Fruit fly (Drosophila melanogaster): ENCODE data around the gene Eip74EF.

Gene Eip74EF

dm6 chr3L:17625014-17625413, 5.9 kb upstream of the Eip74EF start (continued):
- TF ChIP-seq Ssrp (tag; optimal IDR thresholded peaks at IDR 0.05) (no peak), inv (GFP tag; IDR thresholded peaks at IDR 0.05; ENCODE audit: partially characterized antibody) (no peak), CG10654 (GFP tag; optimal IDR thresholded peaks at IDR 0.05) (no peak), emc (GFP tag; optimal IDR thresholded peaks at IDR 0.05) (no peak), eyg (GFP tag; optimal IDR thresholded peaks at IDR 0.05) (no peak), CG13123 (GFP tag; optimal IDR thresholded peaks at IDR 0.05) (no peak), Ptx1 (GFP tag; IDR thresholded peaks at IDR 0.05) (no peak), scrt (GFP tag; optimal IDR thresholded peaks at IDR 0.05) (no peak), cg (GFP tag; optimal IDR thresholded peaks at IDR 0.05) (no peak), CG43689 (GFP tag; IDR thresholded peaks at IDR 0.05) (no peak), CG7786 (GFP tag; optimal IDR thresholded peaks at IDR 0.05) (no peak), CG14050 (GFP tag; IDR thresholded peaks at IDR 0.05) (no peak), Sry-δ (GFP tag; optimal IDR thresholded peaks at IDR 0.05) (no peak), Mrtf (GFP tag; IDR thresholded peaks at IDR 0.05) (no peak), btn (GFP tag; optimal IDR thresholded peaks at IDR 0.05) (no peak), hkb (optimal IDR thresholded peaks at IDR 0.05) (no peak), hkb (GFP tag; IDR thresholded peaks at IDR 0.05) (no peak), knrl (GFP tag; IDR thresholded peaks at IDR 0.05; ENCODE audit: partially characterized antibody) (no peak), CG8290 (GFP tag; optimal IDR thresholded peaks at IDR 0.05) (no peak), CG8290 (tag; optimal IDR thresholded peaks at IDR 0.05) (peak in 1 of 2 experiments; percentile 46), Fer1 (GFP tag; optimal IDR thresholded peaks at IDR 0.05) (peak; percentile 47), D19B (GFP tag; optimal IDR thresholded peaks at IDR 0.05) (no peak), pum (GFP tag; optimal IDR thresholded peaks at IDR 0.05) (no peak), CG12219 (GFP tag; optimal IDR thresholded peaks at IDR 0.05) (no peak), gfzf (GFP tag; optimal IDR thresholded peaks at IDR 0.05) (no peak), CG4282 (GFP tag; optimal IDR thresholded peaks at IDR 0.05) (no peak), Nf-YB (GFP tag; optimal IDR thresholded peaks at IDR 0.05) (no peak), CG3065 (GFP tag; optimal IDR thresholded peaks at IDR 0.05) (no peak), wor (GFP tag; IDR thresholded peaks at IDR 0.05) (no peak), CG7839 (tag; optimal IDR thresholded peaks at IDR 0.05) (no peak), CG17912 (GFP tag; optimal IDR thresholded peaks at IDR 0.05) (no peak), schlank (tag; optimal IDR thresholded peaks at IDR 0.05) (peak; percentile 52), Asciz (GFP tag; optimal IDR thresholded peaks at IDR 0.05) (no peak), bbx (GFP tag; IDR thresholded peaks at IDR 0.05; ENCODE audit: partially characterized antibody) (no peak), CG8765 (GFP tag; IDR thresholded peaks at IDR 0.05) (no peak), CG6791 (GFP tag; IDR thresholded peaks at IDR 0.05; ENCODE audit: partially characterized antibody) (no peak), gsb-n (tag; optimal IDR thresholded peaks at IDR 0.05) (no peak), nerfin-1 (tag; optimal IDR thresholded peaks at IDR 0.05) (no peak), Doc3 (GFP tag; IDR thresholded peaks at IDR 0.05; ENCODE audit: partially characterized antibody) (no peak), CG11093 (GFP tag; IDR thresholded peaks at IDR 0.05) (no peak), Rx (GFP tag; IDR thresholded peaks at IDR 0.05) (no peak), eve (GFP tag; optimal IDR thresholded peaks at IDR 0.05) (no peak), CG18599 (GFP tag; optimal IDR thresholded peaks at IDR 0.05) (no peak), ash1 (GFP tag; optimal IDR thresholded peaks at IDR 0.05) (no peak), CG4854 (GFP tag; optimal IDR thresholded peaks at IDR 0.05) (no peak), abd-A (tag; optimal IDR thresholded peaks at IDR 0.05) (no peak), dan (GFP tag; IDR thresholded peaks at IDR 0.05) (no peak), croc (GFP tag; conservative IDR thresholded peaks at IDR 0.05) (no peak), CG12659 (GFP tag; optimal IDR thresholded peaks at IDR 0.05) (peak; percentile 14), cad (GFP tag; optimal IDR thresholded peaks at IDR 0.05) (no peak), NC2α (GFP tag; optimal IDR thresholded peaks at IDR 0.05) (no peak), CG17361 (GFP tag; IDR thresholded peaks at IDR 0.05) (no peak), CG4328 (GFP tag; optimal IDR thresholded peaks at IDR 0.05) (no peak)
